Fruit fly (Drosophila melanogaster): ENCODE measurements around the gene CG14204.
A peak's percentile ranks its signal among the peaks of the same experiment; 100 is the strongest.

The CG14204 gene

dm6 chrX:19608042-19608609, 24.7 kb downstream of the CG14204 start (continued):
- TF ChIP-seq CG8944 (GFP tag; optimal IDR thresholded peaks at IDR 0.05) (no peak), CG14965 (GFP tag; optimal IDR thresholded peaks at IDR 0.05; ENCODE audit: borderline replicate concordance) (no peak), Scr (GFP tag; IDR thresholded peaks at IDR 0.05; ENCODE audit: partially characterized antibody) (peak; percentile 49; the same call in 1 of the 2 replicates), her (GFP tag; optimal IDR thresholded peaks at IDR 0.05) (no peak), zen2 (GFP tag; IDR thresholded peaks at IDR 0.05; ENCODE audit: partially characterized antibody) (no peak), CG3163 (GFP tag; optimal IDR thresholded peaks at IDR 0.05) (no peak), p53 (GFP tag; optimal IDR thresholded peaks at IDR 0.05) (peak; percentile 30), ci (GFP tag; IDR thresholded peaks at IDR 0.05) (0 out of 3 replicates have a peak, but pooled peaks have one; percentile 52), slp2 (GFP tag; optimal IDR thresholded peaks at IDR 0.05) (no peak), CG3838 (GFP tag; optimal IDR thresholded peaks at IDR 0.05) (no peak), CG11695 (GFP tag; IDR thresholded peaks at IDR 0.05) (no peak), HHEX (GFP tag; optimal IDR thresholded peaks at IDR 0.05) (no peak), fru (optimal IDR thresholded peaks at IDR 0.05) (no peak), sd (tag; optimal IDR thresholded peaks at IDR 0.05) (peak; percentile 78), CG8478 (optimal IDR thresholded peaks at IDR 0.05) (no peak), dpn (GFP tag; optimal IDR thresholded peaks at IDR 0.05) (no peak), jigr1 (GFP tag; IDR thresholded peaks at IDR 0.05) (no peak), gem (tag; optimal IDR thresholded peaks at IDR 0.05) (no peak), HmgZ (tag; optimal IDR thresholded peaks at IDR 0.05) (peak; percentile 20), so (GFP tag; IDR thresholded peaks at IDR 0.05) (peak; percentile 80; the same call in 2 of the 3 replicates), zfh1 (GFP tag; IDR thresholded peaks at IDR 0.05) (peak; percentile 14; the same call in 1 of the 3 replicates), Lpt (GFP tag; optimal IDR thresholded peaks at IDR 0.05) (no peak), CG30431 (GFP tag; optimal IDR thresholded peaks at IDR 0.05) (no peak), ab (GFP tag; optimal IDR thresholded peaks at IDR 0.05) (no peak), Nf-YA (GFP tag; IDR thresholded peaks at IDR 0.05) (no peak), Sry-δ (GFP tag; optimal IDR thresholded peaks at IDR 0.05) (no peak), CG3995 (GFP tag; optimal IDR thresholded peaks at IDR 0.05) (no peak), CG11085 (GFP tag; IDR thresholded peaks at IDR 0.05) (no peak), ems (GFP tag; optimal IDR thresholded peaks at IDR 0.05) (no peak), shn (GFP tag; optimal IDR thresholded peaks at IDR 0.05) (no peak), CG6813 (GFP tag; optimal IDR thresholded peaks at IDR 0.05) (peak; percentile 50), CG10565 (GFP tag; optimal IDR thresholded peaks at IDR 0.05) (no peak), usp (GFP tag; optimal IDR thresholded peaks at IDR 0.05) (no peak), Optix (GFP tag; IDR thresholded peaks at IDR 0.05) (no peak), CG30403 (GFP tag; optimal IDR thresholded peaks at IDR 0.05) (no peak), br (optimal IDR thresholded peaks at IDR 0.05) (no peak), NC2β (GFP tag; optimal IDR thresholded peaks at IDR 0.05) (no peak), CG13123 (GFP tag; optimal IDR thresholded peaks at IDR 0.05) (no peak), E2f1 (GFP tag; IDR thresholded peaks at IDR 0.05) (no peak), BEAF-32 (GFP tag; optimal IDR thresholded peaks at IDR 0.05) (peak; percentile 25), CG31441 (GFP tag; IDR thresholded peaks at IDR 0.05) (no peak), crol (GFP tag; IDR thresholded peaks at IDR 0.05) (peak; percentile 61), Ets65A (GFP tag) (no peak), Mrtf (GFP tag; IDR thresholded peaks at IDR 0.05) (no peak), Max (GFP tag; optimal IDR thresholded peaks at IDR 0.05) (no peak), Myb (GFP tag; optimal IDR thresholded peaks at IDR 0.05) (no peak), Rfx (GFP tag; IDR thresholded peaks at IDR 0.05) (0 out of 2 replicates have a peak, but pooled peaks have one; percentile 3), CG6654 (GFP tag; optimal IDR thresholded peaks at IDR 0.05) (no peak), abd-A (tag; optimal IDR thresholded peaks at IDR 0.05) (no peak), Ptx1 (GFP tag; IDR thresholded peaks at IDR 0.05) (no peak), Poxn (GFP tag; IDR thresholded peaks at IDR 0.05) (no peak), dan (GFP tag; IDR thresholded peaks at IDR 0.05) (no peak), NFAT (GFP tag; IDR thresholded peaks at IDR 0.05) (no peak), Sox102F (GFP tag; optimal IDR thresholded peaks at IDR 0.05) (no peak)
